Worm (Caenorhabditis elegans): ENCODE data around the gene fbxb-51.
"Not testable (repeated sequence)": the region's sequence is repeated elsewhere in the genome, so short reads cannot be mapped to it uniquely, and the experiment has no call there.

DNA sequence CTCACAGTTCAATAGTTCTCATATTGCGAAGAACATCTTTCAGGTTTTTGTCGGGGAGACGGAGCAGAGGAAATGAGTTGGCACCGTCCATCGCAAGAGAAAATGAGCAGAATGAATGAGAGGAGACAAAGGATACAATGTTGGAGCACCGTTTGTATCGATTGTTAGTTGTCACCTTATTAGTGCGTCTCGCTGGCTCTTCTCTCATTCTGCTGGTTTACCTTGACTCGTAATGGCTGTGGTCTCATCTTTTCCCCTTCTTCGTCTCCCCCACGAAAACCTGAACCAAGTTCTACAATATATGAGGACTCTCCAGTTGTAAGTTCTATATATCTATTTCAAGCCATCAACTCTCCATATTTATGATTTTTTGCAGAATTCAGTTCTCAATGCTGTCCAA, 5.7 kb downstream of the fbxb-51 start, which contains the start of the genes fbxb-54 and fbxb-50:
- not testable (repeated sequence) for TF ChIP-seq ztf-11, tbx-2, blmp-1 (tag; optimal IDR thresholded peaks at IDR 0.05)

Measured in whole organism, L1 larva.